Fruit fly (Drosophila melanogaster): Measurements from ENCODE around the gene CG18281.

Gene CG18281

dm6 chr3L:20518805-20519503 is 19.3 kb downstream of the CG18281 start, which contains the start of gene BNIP3:
TSS of gene BNIP3 (minus strand) at chr3L:20519393.
- TF ChIP-seq CG11617 (GFP tag; optimal IDR thresholded peaks at IDR 0.05) (peak; percentile 26), toe (GFP tag; optimal IDR thresholded peaks at IDR 0.05) (no peak), ovo (GFP tag; optimal IDR thresholded peaks at IDR 0.05) (peak; percentile 52), Crg-1 (GFP tag; optimal IDR thresholded peaks at IDR 0.05) (no peak), CG5204 (GFP tag; optimal IDR thresholded peaks at IDR 0.05) (no peak), tj (GFP tag; optimal IDR thresholded peaks at IDR 0.05) (peak; percentile 66), CG14711 (tag; optimal IDR thresholded peaks at IDR 0.05) (no peak), CG12768 (GFP tag; optimal IDR thresholded peaks at IDR 0.05) (no peak), CG7101 (tag; optimal IDR thresholded peaks at IDR 0.05) (no peak), bab1 (GFP tag; optimal IDR thresholded peaks at IDR 0.05) (no peak), cnc (optimal IDR thresholded peaks at IDR 0.05) (no peak), CG33017 (tag; optimal IDR thresholded peaks at IDR 0.05) (peak; percentile 14), Hr96 (GFP tag; optimal IDR thresholded peaks at IDR 0.05) (no peak), CG1620 (GFP tag; optimal IDR thresholded peaks at IDR 0.05) (no peak), cic (GFP tag; optimal IDR thresholded peaks at IDR 0.05) (peak; percentile 41), kay (GFP tag; ENCODE audit: borderline replicate concordance) (peak; percentile 37), Mnt (GFP tag; optimal IDR thresholded peaks at IDR 0.05) (peak; percentile 63), Clk (GFP tag; optimal IDR thresholded peaks at IDR 0.05) (no peak), pad (GFP tag; optimal IDR thresholded peaks at IDR 0.05) (peak; percentile 74), CG7045 (GFP tag; optimal IDR thresholded peaks at IDR 0.05) (no peak)

dm6 chr3L:20520687-20521169 is 21.1 kb downstream of the CG18281 start, which contains the start of the genes mTerf3 and CG5104:
TSS of gene mTerf3 (minus strand) at chr3L:20520772.
TSS of gene CG5104 (plus strand) at chr3L:20521009.
- TF ChIP-seq kay (GFP tag; ENCODE audit: borderline replicate concordance) (peak; percentile 78), CG1620 (GFP tag; optimal IDR thresholded peaks at IDR 0.05) (no peak), ovo (GFP tag; optimal IDR thresholded peaks at IDR 0.05) (no peak), Mnt (GFP tag; optimal IDR thresholded peaks at IDR 0.05) (peak; percentile 47), cic (GFP tag; optimal IDR thresholded peaks at IDR 0.05) (no peak), bab1 (GFP tag; optimal IDR thresholded peaks at IDR 0.05) (peak; percentile 42), CG14711 (tag; optimal IDR thresholded peaks at IDR 0.05) (peak; percentile 38), CG7101 (tag; optimal IDR thresholded peaks at IDR 0.05) (no peak), CG5204 (GFP tag; optimal IDR thresholded peaks at IDR 0.05) (no peak), Clk (GFP tag; optimal IDR thresholded peaks at IDR 0.05) (no peak), CG12768 (GFP tag; optimal IDR thresholded peaks at IDR 0.05) (no peak), toe (GFP tag; optimal IDR thresholded peaks at IDR 0.05) (no peak), Hr96 (GFP tag; optimal IDR thresholded peaks at IDR 0.05) (no peak), tj (GFP tag; optimal IDR thresholded peaks at IDR 0.05) (no peak), CG11617 (GFP tag; optimal IDR thresholded peaks at IDR 0.05) (peak; percentile 56)

DNA sequence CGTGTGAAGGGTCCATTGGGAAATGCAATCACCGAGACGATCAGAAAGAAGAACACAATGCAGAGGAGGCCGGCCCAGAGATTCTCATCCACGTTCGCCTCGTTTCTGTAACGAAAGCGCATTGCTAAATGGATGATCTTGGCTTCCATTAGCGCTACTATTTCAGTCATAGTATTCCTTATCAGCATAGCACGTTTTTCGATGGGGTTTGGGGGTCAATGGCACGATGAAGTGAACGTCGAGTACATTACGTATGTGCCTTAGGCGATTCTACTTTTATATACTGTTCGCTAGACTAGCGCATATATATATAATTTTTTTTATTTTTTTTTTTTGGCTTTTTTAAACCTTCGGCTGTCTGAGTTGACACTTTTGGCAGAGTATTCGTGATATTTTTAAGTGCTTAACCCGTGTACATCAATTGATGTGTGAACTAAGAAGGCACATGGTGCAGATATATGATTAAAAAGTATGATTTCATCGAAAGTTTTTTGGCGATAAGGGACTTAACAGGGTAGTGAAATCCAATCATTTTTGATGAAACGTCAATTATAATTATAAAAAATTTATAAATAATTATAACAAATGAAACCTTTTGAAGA is 24.9 kb downstream of the CG18281 start:
- TF ChIP-seq Hr96 (GFP tag; optimal IDR thresholded peaks at IDR 0.05) (no peak), toe (GFP tag; optimal IDR thresholded peaks at IDR 0.05) (no peak), CG14711 (tag; optimal IDR thresholded peaks at IDR 0.05) (no peak), CG33017 (tag; optimal IDR thresholded peaks at IDR 0.05) (no peak), cnc (optimal IDR thresholded peaks at IDR 0.05) (no peak), CG7045 (GFP tag; optimal IDR thresholded peaks at IDR 0.05) (no peak), cic (GFP tag; optimal IDR thresholded peaks at IDR 0.05) (peak; percentile 81), Clk (GFP tag; optimal IDR thresholded peaks at IDR 0.05) (no peak), tj (GFP tag; optimal IDR thresholded peaks at IDR 0.05) (peak; percentile 50), kay (GFP tag; ENCODE audit: borderline replicate concordance) (peak; percentile 42), bab1 (GFP tag; optimal IDR thresholded peaks at IDR 0.05) (no peak), pad (GFP tag; optimal IDR thresholded peaks at IDR 0.05) (no peak), CG12768 (GFP tag; optimal IDR thresholded peaks at IDR 0.05) (no peak), CG1620 (GFP tag; optimal IDR thresholded peaks at IDR 0.05) (no peak), CG11617 (GFP tag; optimal IDR thresholded peaks at IDR 0.05) (no peak), CG5204 (GFP tag; optimal IDR thresholded peaks at IDR 0.05) (no peak), Mnt (GFP tag; optimal IDR thresholded peaks at IDR 0.05) (peak; percentile 60), CG7101 (tag; optimal IDR thresholded peaks at IDR 0.05) (no peak), Crg-1 (GFP tag; optimal IDR thresholded peaks at IDR 0.05) (no peak), ovo (GFP tag; optimal IDR thresholded peaks at IDR 0.05) (no peak)

- TF ChIP-seq CG7101 (tag; optimal IDR thresholded peaks at IDR 0.05) (no peak), CG5204 (GFP tag; optimal IDR thresholded peaks at IDR 0.05) (no peak), CG1620 (GFP tag; optimal IDR thresholded peaks at IDR 0.05) (no peak), Hr96 (GFP tag; optimal IDR thresholded peaks at IDR 0.05) (no peak), Mnt (GFP tag; optimal IDR thresholded peaks at IDR 0.05) (no peak), cnc (optimal IDR thresholded peaks at IDR 0.05) (no peak), CG12768 (GFP tag; optimal IDR thresholded peaks at IDR 0.05) (no peak), Clk (GFP tag; optimal IDR thresholded peaks at IDR 0.05) (no peak), toe (GFP tag; optimal IDR thresholded peaks at IDR 0.05) (no peak), pad (GFP tag; optimal IDR thresholded peaks at IDR 0.05) (no peak), tj (GFP tag; optimal IDR thresholded peaks at IDR 0.05) (no peak), kay (GFP tag; ENCODE audit: borderline replicate concordance) (no peak), CG33017 (tag; optimal IDR thresholded peaks at IDR 0.05) (no peak), CG7045 (GFP tag; optimal IDR thresholded peaks at IDR 0.05) (no peak), cic (GFP tag; optimal IDR thresholded peaks at IDR 0.05) (no peak), ovo (GFP tag; optimal IDR thresholded peaks at IDR 0.05) (no peak), bab1 (GFP tag; optimal IDR thresholded peaks at IDR 0.05) (no peak), CG14711 (tag; optimal IDR thresholded peaks at IDR 0.05) (no peak), CG11617 (GFP tag; optimal IDR thresholded peaks at IDR 0.05) (no peak), Crg-1 (GFP tag; optimal IDR thresholded peaks at IDR 0.05) (no peak)
These were observed 26.1 kb downstream of the CG18281 start for dm6 chr3L:20525743-20526142.

- TF ChIP-seq cnc (optimal IDR thresholded peaks at IDR 0.05), result no peak
- no peak for TF ChIP-seq CG1620 (GFP tag; optimal IDR thresholded peaks at IDR 0.05)
- no peak for TF ChIP-seq Clk (GFP tag; optimal IDR thresholded peaks at IDR 0.05)
- no peak for TF ChIP-seq ovo (GFP tag; optimal IDR thresholded peaks at IDR 0.05)
- TF ChIP-seq CG12768 (GFP tag; optimal IDR thresholded peaks at IDR 0.05), result no peak
These were observed 26.3 kb downstream of the CG18281 start, which contains the start of gene Pss for dm6 chr3L:20526143-20526195. TSS of gene Pss (minus strand) at chr3L:20526174.
